Worm (Caenorhabditis elegans) whole organism, late embryonic: ENCODE data around the gene pqn-42.

Experiments
- C08G9.2 ChIP-seq: sonication (generic microtip); optimal IDR thresholded peaks from 2 replicates; lab custom pipeline; 2016; ENCODE audit warnings: mild to moderate bottlenecking, missing genetic modification characterization, moderate library complexity, missing compliant biosample characterization
- gmeb-2 ChIP-seq: sonication (generic microtip); optimal IDR thresholded peaks from 2 replicates; lab custom pipeline; 2016; ENCODE audit warnings: missing genetic modification characterization, inconsistent platforms, missing compliant biosample characterization

The pqn-42 gene

DNA sequence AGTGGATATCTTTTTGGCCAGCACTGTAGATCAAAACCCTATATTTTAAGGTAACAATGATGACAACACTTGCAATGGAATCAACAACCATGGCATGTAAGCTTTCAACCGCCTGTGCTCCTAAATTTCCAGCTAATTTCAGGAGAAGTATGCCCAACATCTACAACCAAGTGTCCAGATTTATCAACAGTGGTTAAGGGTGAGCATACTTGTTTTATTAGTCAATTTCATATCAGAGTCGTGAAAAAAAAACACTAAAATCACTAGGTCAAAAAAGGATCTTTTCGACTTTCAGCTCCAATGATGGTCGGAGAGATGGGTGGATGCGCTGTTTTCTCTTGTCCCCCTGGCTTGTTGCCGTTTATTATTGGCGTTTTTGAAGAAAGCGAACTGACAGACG is 54.8 kb downstream of the pqn-42 start, which contains the start of gene F16G10.1:
TSS of gene F16G10.1 (plus strand) at position 301 of the 400 bp plus-strand sequence.
- TF ChIP-seq gmeb-2 (tag; lab: Kevin White, UChicago) = no peak
- TF ChIP-seq C08G9.2 (tag; lab: Kevin White, UChicago) = no peak
